Worm (Caenorhabditis elegans): ENCODE measurements around the gene B0361.11.

- TF ChIP-seq snpc-4 (tag; optimal IDR thresholded peaks at IDR 0.05) (no peak), elt-2 (tag; optimal IDR thresholded peaks at IDR 0.05) (no peak), skn-1 (tag; optimal IDR thresholded peaks at IDR 0.05) (no peak), daf-12 (tag; optimal IDR thresholded peaks at IDR 0.05) (no peak), pqm-1 (tag; optimal IDR thresholded peaks at IDR 0.05) (no peak), ztf-11 (tag; optimal IDR thresholded peaks at IDR 0.05) (no peak), zag-1 (tag; optimal IDR thresholded peaks at IDR 0.05) (no peak), egl-27 (tag; optimal IDR thresholded peaks at IDR 0.05) (no peak), R02D3.7 (tag; optimal IDR thresholded peaks at IDR 0.05) (no peak), unc-62 (GFP tag; optimal IDR thresholded peaks at IDR 0.05) (no peak), ztf-4 (tag; optimal IDR thresholded peaks at IDR 0.05) (no peak), ceh-82 (tag; optimal IDR thresholded peaks at IDR 0.05) (no peak)
Observed at ce11 chrIII:7246389-7246788, 31.0 kb upstream of the B0361.11 start.

Data from whole organism, L3 larva.